Fruit fly (Drosophila melanogaster): Measurements from ENCODE around the gene CG42553.

DNA sequence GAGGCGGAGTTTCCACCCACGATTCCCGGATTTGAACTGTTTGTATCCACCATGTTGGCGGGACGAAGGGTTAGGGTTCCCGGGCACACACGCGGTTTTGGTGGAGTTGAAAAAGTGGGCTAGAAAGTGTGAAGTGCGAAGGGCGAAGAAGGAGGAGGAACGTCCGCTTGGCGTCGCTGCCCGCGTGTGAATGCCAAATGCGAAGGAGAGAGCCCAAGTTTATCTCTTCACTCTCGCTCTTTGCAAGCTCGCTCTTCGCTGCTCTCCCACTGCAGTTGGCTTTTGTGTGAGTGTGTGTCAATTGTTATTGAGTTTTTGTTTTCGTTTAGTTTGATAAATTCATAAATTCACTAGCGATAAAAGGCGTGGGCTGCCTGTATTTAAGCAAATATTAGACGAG is 47.0 kb downstream of the CG42553 start:
- no peak for TF ChIP-seq Myc (optimal IDR thresholded peaks at IDR 0.05)
- TF ChIP-seq Hnf4 (GFP tag; optimal IDR thresholded peaks at IDR 0.05): no peak
- TF ChIP-seq woc (GFP tag; optimal IDR thresholded peaks at IDR 0.05): no peak
- no peak for TF ChIP-seq lola (GFP tag; optimal IDR thresholded peaks at IDR 0.05)
- TF ChIP-seq dl (GFP tag; optimal IDR thresholded peaks at IDR 0.05; ENCODE audit: insufficient read depth in 1 of 2, partially characterized antibody in 2 of 2): peak; percentile 78 to 91
- TF ChIP-seq psq (GFP tag; optimal IDR thresholded peaks at IDR 0.05): no peak
- TF ChIP-seq h (GFP tag; optimal IDR thresholded peaks at IDR 0.05): no peak
- no peak for TF ChIP-seq dsf (GFP tag; optimal IDR thresholded peaks at IDR 0.05; ENCODE audit: borderline replicate concordance)
- TF ChIP-seq sage (GFP tag; optimal IDR thresholded peaks at IDR 0.05): no peak

Measured in whole organism, wandering third instar larva.